Worm (Caenorhabditis elegans) whole organism, young adult: ENCODE data around the gene Y38C1AA.7.

Experiments
- aptf-2 ChIP-seq: fragments of 200-800 bp; sonication (Bioruptor generic); conservative IDR thresholded peaks from 2 replicates; pipeline ENCODE4 v1.3.6; 2022; ENCODE audit warnings: missing genetic modification reagents, missing genetic modification characterization, missing compliant biosample characterization
- athp-1 ChIP-seq: sonication (generic microtip); optimal IDR thresholded peaks from 2 replicates; lab custom pipeline; 2017; ENCODE audit warnings: mild to moderate bottlenecking, missing genetic modification characterization, missing compliant biosample characterization
- fkh-3 ChIP-seq: sonication (generic microtip); optimal IDR thresholded peaks from 2 replicates; lab custom pipeline; 2016; ENCODE audit warnings: mild to moderate bottlenecking, missing genetic modification characterization, missing compliant biosample characterization
- nfyb-1 ChIP-seq: fragments of 200-800 bp; sonication (Bioruptor generic); IDR thresholded peaks from 2 replicates; pipeline ENCODE4 v1.3.6; 2022; ENCODE audit warnings: missing genetic modification reagents, missing genetic modification characterization, missing compliant biosample characterization
- pha-4 ChIP-seq: fragments of 150-350 bp; sonication (generic microtip); optimal IDR thresholded peaks from 2 replicates; lab custom pipeline; 2014; ENCODE audit warnings: missing biosample characterization, missing genetic modification reagents, missing genetic modification characterization
- rec-8 ChIP-seq, 2 experiments: sonication (generic microtip); optimal IDR thresholded peaks; 2 replicates each; lab custom pipeline; 2016; ENCODE audit warnings: mild to moderate bottlenecking in 2 of 2, missing genetic modification characterization in 2 of 2, missing genetic modification reagents in 2 of 2, missing genotype in 2 of 2, missing biosample characterization in 1 of 2, missing compliant biosample characterization in 1 of 2, moderate library complexity in 1 of 2
- snpc-1.3 ChIP-seq: sonication (generic microtip); optimal IDR thresholded peaks from 2 replicates; lab custom pipeline; 2017; ENCODE audit warnings: missing genetic modification characterization, mild to moderate bottlenecking, missing compliant biosample characterization, antibody characterized with exemption, moderate library complexity, missing genotype, missing genetic modification reagents; ENCODE audit not compliant: insufficient read depth
- snpc-4 ChIP-seq, 5 experiments: fragments of 150-350 bp in 1 of 5; sonication (generic microtip) in 4 of 5; optimal IDR thresholded peaks; 2 replicates each; lab custom pipeline; 2014 to 2018; ENCODE audit warnings: missing genetic modification characterization in 5 of 5, missing biosample characterization in 3 of 5, antibody characterized with exemption in 2 of 5, mild to moderate bottlenecking in 2 of 5, missing compliant biosample characterization in 2 of 5, missing genotype in 2 of 5, moderate library complexity in 2 of 5, missing genetic modification reagents in 1 of 5

- TF ChIP-seq snpc-1.3 (tag; lab: Kevin White, UChicago) (no peak), fkh-3 (tag; lab: Kevin White, UChicago) (no peak), pha-4 (tag; lab: Kevin White, UChicago) (no peak), athp-1 (tag; lab: Kevin White, UChicago) (no peak), snpc-4 (GFP tag; optimal IDR thresholded peaks at IDR 0.05; lab: Kevin White, UChicago) (no peak), snpc-4 (tag; optimal IDR thresholded peaks at IDR 0.05; lab: Kevin White, UChicago) (no peak), nfyb-1 (GFP tag; lab: Robert Waterston, UW) (no peak), rec-8 (tag; optimal IDR thresholded peaks at IDR 0.05; lab: Kevin White, UChicago) (no peak), aptf-2 (no peak)
These were observed at the start of gene Y38C1AA.7 for ce11 chrIV:158662-159061.
